Worm (Caenorhabditis elegans) whole organism, young adult: ENCODE data around the gene srh-170.

ENCODE experiments used
- F10E7.11 ChIP-seq: sonication (generic microtip); optimal IDR thresholded peaks from 2 replicates; lab custom pipeline; 2017; ENCODE audit warnings: mild to moderate bottlenecking, missing genetic modification characterization, moderate library complexity, missing compliant biosample characterization
- F23B12.7 ChIP-seq: sonication (generic microtip); optimal IDR thresholded peaks from 2 replicates; lab custom pipeline; 2017; ENCODE audit warnings: missing genetic modification characterization, mild to moderate bottlenecking, missing compliant biosample characterization, antibody characterized with exemption, moderate library complexity; ENCODE audit not compliant: insufficient read depth
- F33H1.4 ChIP-seq: fragments of 200-800 bp; sonication (Bioruptor generic); IDR thresholded peaks from 2 replicates; pipeline ENCODE4 v1.3.6; 2022; ENCODE audit warnings: missing genetic modification reagents, missing genetic modification characterization, missing compliant biosample characterization
- F57C9.4 ChIP-seq: sonication (generic microtip); optimal IDR thresholded peaks from 2 replicates; lab custom pipeline; 2017; ENCODE audit warnings: mild to moderate bottlenecking, missing genetic modification characterization, missing compliant biosample characterization
- K11D2.4 ChIP-seq: fragments of 200-800 bp; sonication (Bioruptor generic); IDR thresholded peaks from 2 replicates; pipeline ENCODE4 v1.3.6; 2022; ENCODE audit warnings: missing genetic modification reagents, missing genetic modification characterization, missing compliant biosample characterization
- K12H6.12 ChIP-seq: fragments of 200-800 bp; sonication (Bioruptor generic); optimal IDR thresholded peaks from 2 replicates; lab custom pipeline; 2018; ENCODE audit warnings: mild to moderate bottlenecking, missing genetic modification characterization, missing compliant biosample characterization
- T07F8.4 ChIP-seq: sonication (generic microtip); optimal IDR thresholded peaks from 2 replicates; lab custom pipeline; 2016; ENCODE audit warnings: mild to moderate bottlenecking, missing genetic modification characterization, moderate library complexity, missing compliant biosample characterization
- T26A5.8 ChIP-seq: sonication (generic microtip); optimal IDR thresholded peaks from 2 replicates; lab custom pipeline; 2016; ENCODE audit warnings: missing genetic modification characterization, missing compliant biosample characterization
- Y53F4B.3 ChIP-seq: fragments of 200-800 bp; sonication (Bioruptor generic); IDR thresholded peaks from 2 replicates; pipeline ENCODE4 v1.3.6; 2022; ENCODE audit warnings: missing genetic modification reagents, missing genetic modification characterization, missing compliant biosample characterization
- Y53G8AR.9 ChIP-seq: fragments of 200-800 bp; sonication (Bioruptor generic); conservative IDR thresholded peaks from 2 replicates; pipeline ENCODE4 v1.3.6; 2022; ENCODE audit warnings: missing genetic modification reagents, missing genetic modification characterization, missing compliant biosample characterization
- Y56A3A.18 ChIP-seq: fragments of 200-800 bp; sonication (Bioruptor generic); IDR thresholded peaks from 2 replicates; pipeline ENCODE4 v1.3.6; 2022; ENCODE audit warnings: missing genetic modification reagents, missing genetic modification characterization, missing compliant biosample characterization
- Y79H2A.3 ChIP-seq: fragments of 200-800 bp; sonication (Bioruptor generic); conservative IDR thresholded peaks from 2 replicates; pipeline ENCODE4 v1.3.6; 2022; ENCODE audit warnings: missing genetic modification reagents, missing genetic modification characterization, missing compliant biosample characterization
- attf-3 ChIP-seq: fragments of 200-800 bp; sonication (Bioruptor generic); conservative IDR thresholded peaks from 2 replicates; pipeline ENCODE4 v1.3.6; 2022; ENCODE audit warnings: missing genetic modification reagents, missing genetic modification characterization, missing compliant biosample characterization
- attf-5 ChIP-seq: fragments of 200-800 bp; sonication (Bioruptor generic); optimal IDR thresholded peaks from 2 replicates; lab custom pipeline; 2018; ENCODE audit warnings: mild to moderate bottlenecking, missing genetic modification characterization, missing compliant biosample characterization
- attf-6 ChIP-seq: fragments of 200-800 bp; sonication (Bioruptor generic); IDR thresholded peaks from 2 replicates; pipeline ENCODE4 v1.3.6; 2022; ENCODE audit warnings: missing genetic modification reagents, missing genetic modification characterization, missing compliant biosample characterization
- bed-1 ChIP-seq: fragments of 200-800 bp; sonication (Bioruptor generic); IDR thresholded peaks from 2 replicates; pipeline ENCODE4 v1.3.6; 2022; ENCODE audit warnings: missing genetic modification reagents, missing genetic modification characterization, missing compliant biosample characterization
- cebp-1 ChIP-seq, 2 experiments: fragments of 200-800 bp in 1 of 2; sonication (Bioruptor generic) in 1 of 2; sonication (generic microtip) in 1 of 2; IDR thresholded peaks in 1 of 2; optimal IDR thresholded peaks in 1 of 2; 2 replicates each; pipeline versions ENCODE4 v1.3.6 to Lab custom; 2017 to 2022; ENCODE audit warnings: missing compliant biosample characterization in 2 of 2, missing genetic modification characterization in 2 of 2, mild to moderate bottlenecking in 1 of 2, missing genetic modification reagents in 1 of 2, moderate library complexity in 1 of 2
- ceh-40 ChIP-seq: fragments of 200-800 bp; sonication (Bioruptor generic); IDR thresholded peaks from 2 replicates; pipeline ENCODE4 v1.3.6; 2022; ENCODE audit warnings: missing genetic modification characterization, missing compliant biosample characterization
- ceh-79 ChIP-seq: sonication (generic microtip); optimal IDR thresholded peaks from 2 replicates; lab custom pipeline; 2017; ENCODE audit warnings: mild to moderate bottlenecking, missing genetic modification characterization, missing compliant biosample characterization
- ceh-91 ChIP-seq: fragments of 200-800 bp; sonication (Bioruptor generic); IDR thresholded peaks from 2 replicates; pipeline ENCODE4 v1.3.6; 2022; ENCODE audit warnings: missing genetic modification reagents, missing genetic modification characterization, missing compliant biosample characterization
- chd-7 ChIP-seq: sonication (generic microtip); optimal IDR thresholded peaks from 2 replicates; lab custom pipeline; 2016; ENCODE audit warnings: mild to moderate bottlenecking, missing genetic modification characterization, moderate library complexity, missing compliant biosample characterization
- ets-4 ChIP-seq: fragments of 200-800 bp; sonication (Bioruptor generic); optimal IDR thresholded peaks from 2 replicates; lab custom pipeline; 2018; ENCODE audit warnings: mild to moderate bottlenecking, missing genetic modification characterization, missing compliant biosample characterization
- gei-17 ChIP-seq: fragments of 200-800 bp; sonication (Bioruptor generic); optimal IDR thresholded peaks from 2 replicates; lab custom pipeline; 2018; ENCODE audit warnings: mild to moderate bottlenecking, missing genetic modification characterization, missing compliant biosample characterization
- him-1 ChIP-seq: sonication (generic microtip); optimal IDR thresholded peaks from 2 replicates; lab custom pipeline; 2016; ENCODE audit warnings: missing genotype, missing genetic modification reagents, missing genetic modification characterization, missing compliant biosample characterization
- hlh-12 ChIP-seq: sonication (generic microtip); optimal IDR thresholded peaks from 2 replicates; lab custom pipeline; 2016; ENCODE audit warnings: missing genetic modification characterization, missing compliant biosample characterization
- hmg-1.2 ChIP-seq: fragments of 200-800 bp; sonication (Bioruptor generic); IDR thresholded peaks from 2 replicates; pipeline ENCODE4 v1.3.6; 2022; ENCODE audit warnings: missing genetic modification reagents, missing genetic modification characterization, missing compliant biosample characterization
- hsf-1 ChIP-seq: fragments of 200-800 bp; sonication (Bioruptor generic); IDR thresholded peaks from 2 replicates; pipeline ENCODE4 v1.3.6; 2022; ENCODE audit warnings: missing genetic modification reagents, missing genetic modification characterization, missing compliant biosample characterization
- let-607 ChIP-seq, 2 experiments: fragments of 200-800 bp in 1 of 2; sonication (Bioruptor generic) in 1 of 2; sonication (generic microtip) in 1 of 2; optimal IDR thresholded peaks; 2 replicates each; lab custom pipeline; 2016 to 2018; ENCODE audit warnings: mild to moderate bottlenecking in 2 of 2, missing compliant biosample characterization in 2 of 2, missing genetic modification characterization in 2 of 2, moderate library complexity in 2 of 2, missing genotype in 1 of 2
- lin-54 ChIP-seq: fragments of 200-800 bp; sonication (Bioruptor generic); optimal IDR thresholded peaks from 2 replicates; lab custom pipeline; 2018; ENCODE audit warnings: mild to moderate bottlenecking, missing genetic modification characterization, missing compliant biosample characterization
- lir-1 ChIP-seq: fragments of 200-800 bp; sonication (Bioruptor generic); conservative IDR thresholded peaks from 2 replicates; pipeline ENCODE4 v1.3.6; 2022; ENCODE audit warnings: missing genetic modification reagents, missing genetic modification characterization, missing compliant biosample characterization
- lsl-1 ChIP-seq: fragments of 200-800 bp; sonication (Bioruptor generic); optimal IDR thresholded peaks from 2 replicates; lab custom pipeline; 2018; ENCODE audit warnings: mild to moderate bottlenecking, missing genetic modification characterization, moderate library complexity, missing compliant biosample characterization
- lsy-27 ChIP-seq: sonication (generic microtip); optimal IDR thresholded peaks from 2 replicates; lab custom pipeline; 2017; ENCODE audit warnings: missing genetic modification characterization, mild to moderate bottlenecking, missing compliant biosample characterization, antibody characterized with exemption, missing genotype, borderline replicate concordance; ENCODE audit not compliant: insufficient read depth
- madf-10 ChIP-seq: sonication (generic microtip); optimal IDR thresholded peaks from 2 replicates; lab custom pipeline; 2016; ENCODE audit warnings: mild to moderate bottlenecking, missing genetic modification characterization, missing compliant biosample characterization
- madf-3 ChIP-seq: fragments of 200-800 bp; sonication (Bioruptor generic); IDR thresholded peaks from 2 replicates; pipeline ENCODE4 v1.3.6; 2022; ENCODE audit warnings: missing genetic modification reagents, missing genetic modification characterization, missing compliant biosample characterization
- madf-6 ChIP-seq: fragments of 200-800 bp; sonication (Bioruptor generic); IDR thresholded peaks from 2 replicates; pipeline ENCODE4 v1.3.6; 2022; ENCODE audit warnings: missing genetic modification reagents, missing genetic modification characterization, missing compliant biosample characterization
- mel-28 ChIP-seq: sonication (generic microtip); optimal IDR thresholded peaks from 2 replicates; lab custom pipeline; 2016; ENCODE audit warnings: borderline replicate concordance, mild to moderate bottlenecking, missing genetic modification characterization, missing compliant biosample characterization
- nfya-2 ChIP-seq: fragments of 200-800 bp; sonication (Bioruptor generic); IDR thresholded peaks from 2 replicates; pipeline ENCODE4 v1.3.6; 2022; ENCODE audit warnings: missing genetic modification reagents, missing genetic modification characterization, missing compliant biosample characterization
- nhr-120 ChIP-seq: fragments of 200-800 bp; sonication (Bioruptor generic); IDR thresholded peaks from 2 replicates; pipeline ENCODE4 v1.3.6; 2022; ENCODE audit warnings: missing genetic modification characterization, missing compliant biosample characterization
- pbrm-1 ChIP-seq: fragments of 200-800 bp; sonication (Bioruptor generic); IDR thresholded peaks from 2 replicates; pipeline ENCODE4 v1.3.6; 2022; ENCODE audit warnings: missing genetic modification reagents, missing genetic modification characterization, missing compliant biosample characterization
- pha-4 ChIP-seq: fragments of 150-350 bp; sonication (generic microtip); optimal IDR thresholded peaks from 2 replicates; lab custom pipeline; 2014; ENCODE audit warnings: missing biosample characterization, missing genetic modification reagents, missing genetic modification characterization
- rcor-1 ChIP-seq: fragments of 200-800 bp; sonication (Bioruptor generic); IDR thresholded peaks from 2 replicates; pipeline ENCODE4 v1.3.6; 2022; ENCODE audit warnings: missing genetic modification reagents, missing genetic modification characterization, missing compliant biosample characterization
- repo-1 ChIP-seq: sonication (generic microtip); optimal IDR thresholded peaks from 2 replicates; lab custom pipeline; 2017; ENCODE audit warnings: mild to moderate bottlenecking, missing genetic modification characterization, missing compliant biosample characterization
- snpc-1.1 ChIP-seq: sonication (generic microtip); optimal IDR thresholded peaks from 2 replicates; lab custom pipeline; 2017; ENCODE audit warnings: missing genetic modification characterization, mild to moderate bottlenecking, missing compliant biosample characterization, antibody characterized with exemption, moderate library complexity, missing genotype, missing genetic modification reagents; ENCODE audit not compliant: insufficient read depth
- tbx-9 ChIP-seq: sonication (generic microtip); optimal IDR thresholded peaks from 2 replicates; lab custom pipeline; 2016; ENCODE audit warnings: borderline replicate concordance, missing genetic modification characterization, inconsistent platforms, missing compliant biosample characterization
- zfh-2 ChIP-seq: fragments of 200-800 bp; sonication (Bioruptor generic); conservative IDR thresholded peaks from 2 replicates; pipeline ENCODE4 v1.3.6; 2022; ENCODE audit warnings: missing genetic modification reagents, missing genetic modification characterization, missing compliant biosample characterization
- zim-3 ChIP-seq: sonication (generic microtip); optimal IDR thresholded peaks from 2 replicates; lab custom pipeline; 2017; ENCODE audit warnings: mild to moderate bottlenecking, missing genetic modification characterization, moderate library complexity, missing compliant biosample characterization
- ztf-25 ChIP-seq: fragments of 200-800 bp; sonication (Bioruptor generic); IDR thresholded peaks from 2 replicates; pipeline ENCODE4 v1.3.6; 2022; ENCODE audit warnings: missing genetic modification reagents, missing genetic modification characterization, missing compliant biosample characterization
- ztf-3 ChIP-seq: fragments of 200-800 bp; sonication (Bioruptor generic); optimal IDR thresholded peaks from 2 replicates; lab custom pipeline; 2018; ENCODE audit warnings: mild to moderate bottlenecking, missing genetic modification characterization, missing compliant biosample characterization

The srh-170 gene

DNA sequence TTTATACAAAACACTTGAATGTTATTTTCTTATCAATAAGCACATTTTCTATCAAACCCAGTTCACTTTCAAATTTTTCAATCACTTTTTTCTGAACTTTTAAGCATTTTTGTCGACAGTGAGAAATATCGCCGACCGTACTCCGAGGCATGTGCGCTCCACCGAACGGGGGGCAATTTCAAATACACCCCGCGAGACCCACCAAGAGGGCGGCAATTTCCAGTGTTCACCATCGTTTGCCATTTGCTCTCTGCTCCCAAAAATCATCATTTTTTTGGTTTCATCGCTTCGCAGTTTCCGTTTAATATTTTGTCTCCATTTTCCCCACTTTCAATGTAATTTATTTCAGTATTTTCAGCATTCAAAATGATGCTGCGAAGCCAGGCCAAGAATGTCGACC, 6.7 kb upstream of the srh-170 start, which contains the start of gene cyb-3 (continued):
- TF ChIP-seq nfya-2 (GFP tag; lab: Robert Waterston, UW) (no peak), hlh-12 (tag; lab: Kevin White, UChicago) (no peak), attf-3 (GFP tag; lab: Robert Waterston, UW) (no peak), ets-4 (GFP tag; lab: Kevin White, UChicago) (no peak), him-1 (tag; lab: Kevin White, UChicago) (no peak), ztf-3 (no peak), rcor-1 (peak; percentile 59; the same call in 1 of the 2 replicates), repo-1 (tag; lab: Kevin White, UChicago) (no peak), lin-54 (peak; percentile 75), let-607 (tag; optimal IDR thresholded peaks at IDR 0.05; lab: Kevin White, UChicago) (no peak), F10E7.11 (tag; lab: Kevin White, UChicago) (no peak), ceh-79 (tag; lab: Kevin White, UChicago) (no peak), cebp-1 (GFP tag; IDR thresholded peaks at IDR 0.05; lab: Robert Waterston, UW) (no peak), cebp-1 (tag; optimal IDR thresholded peaks at IDR 0.05; lab: Kevin White, UChicago) (no peak), ceh-91 (GFP tag; lab: Robert Waterston, UW) (peak; percentile 91), ztf-25 (GFP tag; lab: Robert Waterston, UW) (no peak), nhr-120 (no peak), bed-1 (GFP tag; lab: Robert Waterston, UW) (no peak), madf-10 (no peak), F57C9.4 (tag; lab: Kevin White, UChicago) (no peak), madf-6 (GFP tag; lab: Robert Waterston, UW) (peak; percentile 95), lsl-1 (GFP tag; lab: Kevin White, UChicago) (peak; percentile 82), ceh-40 (GFP tag; lab: Robert Waterston, UW) (no peak), F23B12.7 (tag; lab: Kevin White, UChicago) (no peak), Y53G8AR.9 (GFP tag; lab: Robert Waterston, UW) (0 out of 2 replicates have a peak, but pooled peaks have one; percentile 24), attf-6 (GFP tag; lab: Robert Waterston, UW) (no peak), zim-3 (no peak), lsy-27 (tag; lab: Kevin White, UChicago) (no peak), T26A5.8 (tag; lab: Kevin White, UChicago) (no peak), Y53F4B.3 (GFP tag; lab: Robert Waterston, UW) (no peak; the same call in 1 of the 2 replicates), hmg-1.2 (GFP tag; lab: Robert Waterston, UW) (peak; percentile 55; the same call in 1 of the 2 replicates), madf-3 (peak; percentile 89), pha-4 (no peak), attf-5 (no peak), Y56A3A.18 (no peak), Y79H2A.3 (GFP tag; lab: Robert Waterston, UW) (no peak), tbx-9 (tag; lab: Kevin White, UChicago) (no peak), gei-17 (no peak), pbrm-1 (peak; percentile 28; the same call in 1 of the 2 replicates), zfh-2 (GFP tag; lab: Robert Waterston, UW) (no peak), K11D2.4 (no peak), lir-1 (GFP tag; lab: Robert Waterston, UW) (no peak), T07F8.4 (tag; lab: Kevin White, UChicago) (no peak), F33H1.4 (peak; percentile 71), snpc-1.1 (tag; lab: Kevin White, UChicago) (no peak), mel-28 (tag; lab: Kevin White, UChicago) (no peak), hsf-1 (GFP tag; lab: Robert Waterston, UW) (peak; percentile 86), chd-7 (no peak), K12H6.12 (tag; lab: Kevin White, UChicago) (no peak)
